Worm (Caenorhabditis elegans): ENCODE measurements around the gene clec-186.

DNA sequence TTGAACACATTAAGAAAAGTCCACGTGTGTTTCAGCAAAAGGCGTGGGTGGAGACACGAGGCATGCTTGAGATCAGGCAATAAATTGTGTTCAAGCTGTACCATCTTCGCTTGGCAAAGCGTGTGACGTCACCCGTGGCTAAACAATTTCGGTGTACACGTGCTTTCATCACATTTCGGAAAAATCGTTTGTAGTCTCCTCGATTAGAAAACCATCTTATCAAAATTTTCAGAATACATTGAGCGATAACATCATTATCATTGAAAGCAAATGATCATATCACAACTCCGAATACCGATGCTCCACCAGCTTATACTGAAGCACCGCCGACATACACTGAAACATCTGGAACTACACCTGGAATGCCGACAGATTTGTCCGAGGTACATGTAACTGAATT is 35.7 kb downstream of the clec-186 start:
- TF ChIP-seq scrt-1 (GFP tag; IDR thresholded peaks at IDR 0.05) (no peak), tra-4 (tag; optimal IDR thresholded peaks at IDR 0.05) (no peak), ama-1 (optimal IDR thresholded peaks at IDR 0.05) (no peak), flt-1 (GFP tag; IDR thresholded peaks at IDR 0.05) (no peak), hnd-1 (tag; optimal IDR thresholded peaks at IDR 0.05) (no peak), hmg-4 (GFP tag; optimal IDR thresholded peaks at IDR 0.05) (no peak), ceh-36 (tag; optimal IDR thresholded peaks at IDR 0.05) (no peak), ceh-13 (GFP tag; optimal IDR thresholded peaks at IDR 0.05) (no peak), tbx-37 (GFP tag; conservative IDR thresholded peaks at IDR 0.05) (no peak), hmbx-1 (tag; optimal IDR thresholded peaks at IDR 0.05) (no peak), sea-1 (GFP tag; conservative IDR thresholded peaks at IDR 0.05) (no peak), ets-7 (tag; optimal IDR thresholded peaks at IDR 0.05) (no peak)

Measured in whole organism, early embryonic.